Worm (Caenorhabditis elegans) whole organism, L4 larva: ENCODE data around the gene iglr-2.

Experiments used
- F37D6.2 ChIP-seq: sonication (generic microtip); optimal IDR thresholded peaks from 2 replicates; lab custom pipeline; 2016; ENCODE audit warnings: mild to moderate bottlenecking, missing genetic modification characterization, missing compliant biosample characterization
- F44E2.7 ChIP-seq: fragments of 200-800 bp; sonication (Bioruptor generic); IDR thresholded peaks from 2 replicates; pipeline ENCODE4 v2.1.2; 2022; ENCODE audit warnings: missing genetic modification characterization, missing compliant biosample characterization
- T20F7.1 ChIP-seq: fragments of 200-800 bp; sonication (Bioruptor generic); optimal IDR thresholded peaks from 2 replicates; lab custom pipeline; 2018; ENCODE audit warnings: mild to moderate bottlenecking, missing genetic modification characterization, missing compliant biosample characterization
- T26A8.4 ChIP-seq: fragments of 200-800 bp; sonication (Bioruptor generic); IDR thresholded peaks from 2 replicates; pipeline ENCODE4 v1.3.6; 2022; ENCODE audit warnings: missing genetic modification characterization, missing compliant biosample characterization
- Y48G9A.11 ChIP-seq: fragments of 200-800 bp; sonication (Bioruptor generic); IDR thresholded peaks from 2 replicates; pipeline ENCODE4 v1.3.6; 2022; ENCODE audit warnings: missing genetic modification reagents, missing genetic modification characterization, missing compliant biosample characterization
- Y5F2A.4 ChIP-seq: fragments of 200-800 bp; sonication (Bioruptor generic); optimal IDR thresholded peaks from 2 replicates; lab custom pipeline; 2018; ENCODE audit warnings: mild to moderate bottlenecking, missing genetic modification characterization, missing compliant biosample characterization
- ZK546.5 ChIP-seq, 2 experiments: sonication (generic microtip); optimal IDR thresholded peaks; 2 replicates each; lab custom pipeline; 2017; ENCODE audit warnings: missing biosample characterization in 2 of 2, missing genetic modification characterization in 2 of 2
- aha-1 ChIP-seq: fragments of 150-350 bp; peaks from one replicate; lab custom pipeline; 2014; ENCODE audit warnings: missing biosample characterization, missing genetic modification characterization
- aly-2 ChIP-seq: sonication (generic microtip); optimal IDR thresholded peaks from 2 replicates; lab custom pipeline; 2018; ENCODE audit warnings: missing biosample characterization, missing genetic modification characterization
- ama-1 ChIP-seq: fragments of 150-350 bp; optimal IDR thresholded peaks from 2 replicates; lab custom pipeline; 2014; ENCODE audit warnings: inconsistent platforms, mixed read lengths
- arid-1 ChIP-seq: fragments of 200-800 bp; sonication (Bioruptor generic); conservative IDR thresholded peaks from 2 replicates; pipeline ENCODE4 v1.3.6; 2022; ENCODE audit warnings: missing genetic modification reagents, missing genetic modification characterization, missing compliant biosample characterization
- ceh-32 ChIP-seq: sonication (generic microtip); optimal IDR thresholded peaks from 2 replicates; lab custom pipeline; 2016; ENCODE audit warnings: mild to moderate bottlenecking, missing genetic modification characterization, missing compliant biosample characterization; ENCODE audit not compliant: poor library complexity
- ceh-62 ChIP-seq: sonication (generic microtip); optimal IDR thresholded peaks from 2 replicates; lab custom pipeline; 2017; ENCODE audit warnings: missing biosample characterization, missing genetic modification characterization
- ces-1 ChIP-seq: fragments of 150-350 bp; sonication (generic microtip); optimal IDR thresholded peaks from 4 replicates; lab custom pipeline; 2014; ENCODE audit warnings: missing biosample characterization, missing genetic modification reagents, missing genetic modification characterization
- daf-16 ChIP-seq, 3 experiments: sonication (generic microtip); optimal IDR thresholded peaks; 2 replicates each; lab custom pipeline; 2016 to 2017; ENCODE audit warnings: missing genetic modification characterization in 3 of 3, missing genetic modification reagents in 3 of 3, mild to moderate bottlenecking in 2 of 3, missing compliant biosample characterization in 2 of 3, missing biosample characterization in 1 of 3, moderate library complexity in 1 of 3
- daf-8 ChIP-seq: fragments of 200-800 bp; sonication (Bioruptor generic); IDR thresholded peaks from 2 replicates; pipeline ENCODE4 v1.3.6; 2022; ENCODE audit warnings: missing genetic modification characterization, missing compliant biosample characterization
- dve-1 ChIP-seq: sonication (generic microtip); optimal IDR thresholded peaks from 2 replicates; lab custom pipeline; 2017; ENCODE audit warnings: antibody characterized with exemption, mild to moderate bottlenecking, missing genetic modification characterization, missing compliant biosample characterization; ENCODE audit not compliant: insufficient read depth
- egl-43 ChIP-seq: fragments of 200-800 bp; sonication (Bioruptor generic); IDR thresholded peaks from 2 replicates; pipeline ENCODE4 v1.3.6; 2022; ENCODE audit warnings: missing genetic modification reagents, missing genetic modification characterization, missing compliant biosample characterization
- gei-8 ChIP-seq: fragments of 200-800 bp; sonication (Bioruptor generic); optimal IDR thresholded peaks from 2 replicates; lab custom pipeline; 2018; ENCODE audit warnings: mild to moderate bottlenecking, missing genetic modification characterization, missing compliant biosample characterization
- hif-1 ChIP-seq, 2 experiments: sonication (generic microtip); optimal IDR thresholded peaks; 2 replicates each; lab custom pipeline; 2016 to 2017; ENCODE audit warnings: missing compliant biosample characterization in 2 of 2, missing genetic modification characterization in 2 of 2, missing genetic modification reagents in 2 of 2, missing genotype in 2 of 2, mild to moderate bottlenecking in 1 of 2
- hlh-11 ChIP-seq: fragments of 200-800 bp; sonication (Bioruptor generic); optimal IDR thresholded peaks from 2 replicates; lab custom pipeline; 2018; ENCODE audit warnings: mild to moderate bottlenecking, missing genetic modification characterization, missing compliant biosample characterization
- jun-1 ChIP-seq: fragments of 150-350 bp; optimal IDR thresholded peaks from 2 replicates; lab custom pipeline; 2014; ENCODE audit warnings: missing biosample characterization, missing genetic modification reagents, missing genetic modification characterization
- lin-1 ChIP-seq: fragments of 200-800 bp; sonication (Bioruptor generic); IDR thresholded peaks from 2 replicates; pipeline ENCODE4 v1.3.6; 2022; ENCODE audit warnings: missing genetic modification reagents, missing genetic modification characterization, missing compliant biosample characterization
- lin-13 ChIP-seq: fragments of 150-350 bp; optimal IDR thresholded peaks from 2 replicates; lab custom pipeline; 2014; ENCODE audit warnings: missing biosample characterization, missing genetic modification reagents, missing genetic modification characterization
- lin-38 ChIP-seq: fragments of 200-800 bp; sonication (Bioruptor generic); IDR thresholded peaks from 2 replicates; pipeline ENCODE4 v1.3.6; 2022; ENCODE audit warnings: missing genetic modification reagents, missing genetic modification characterization, missing compliant biosample characterization
- lin-39 ChIP-seq: fragments of 150-350 bp; optimal IDR thresholded peaks from 2 replicates; lab custom pipeline; 2014; ENCODE audit warnings: missing biosample characterization, missing genetic modification reagents, missing genetic modification characterization
- mdt-29 ChIP-seq: fragments of 200-800 bp; sonication (Bioruptor generic); IDR thresholded peaks from 2 replicates; pipeline ENCODE4 v1.3.6; 2022; ENCODE audit warnings: missing genetic modification reagents, missing genetic modification characterization, missing compliant biosample characterization
- mep-1 ChIP-seq: fragments of 150-350 bp; sonication (generic microtip); optimal IDR thresholded peaks from 3 replicates; lab custom pipeline; 2014; ENCODE audit warnings: missing biosample characterization, missing genetic modification characterization
- mes-2 ChIP-seq: sonication (generic microtip); optimal IDR thresholded peaks from 2 replicates; lab custom pipeline; 2016; ENCODE audit warnings: missing genotype, mild to moderate bottlenecking, missing genetic modification characterization, missing compliant biosample characterization; ENCODE audit not compliant: poor library complexity, severe bottlenecking
- nhr-10 ChIP-seq: fragments of 150-350 bp; optimal IDR thresholded peaks from 2 replicates; lab custom pipeline; 2014; ENCODE audit warnings: missing biosample characterization, missing genetic modification characterization
- nhr-48 ChIP-seq: sonication (generic microtip); optimal IDR thresholded peaks from 2 replicates; lab custom pipeline; 2016; ENCODE audit warnings: mild to moderate bottlenecking, missing genetic modification characterization, missing compliant biosample characterization
- nhr-77 ChIP-seq: fragments of 150-350 bp; optimal IDR thresholded peaks from 2 replicates; lab custom pipeline; 2014; ENCODE audit warnings: missing biosample characterization, missing genetic modification characterization
- pha-4 ChIP-seq, 2 experiments: fragments of 150-350 bp in 1 of 2; fragments of 200-800 bp in 1 of 2; sonication (Bioruptor generic) in 1 of 2; IDR thresholded peaks in 1 of 2; optimal IDR thresholded peaks in 1 of 2; 2 replicates each; pipeline versions ENCODE4 v1.3.6 to Lab custom; 2014 to 2022; ENCODE audit warnings: missing genetic modification characterization in 2 of 2, missing genetic modification reagents in 2 of 2, missing biosample characterization in 1 of 2, missing compliant biosample characterization in 1 of 2
- php-3 ChIP-seq: fragments of 200-800 bp; sonication (Bioruptor generic); IDR thresholded peaks from 2 replicates; pipeline ENCODE4 v1.3.6; 2022; ENCODE audit warnings: missing genetic modification reagents, missing genetic modification characterization, missing compliant biosample characterization
- pqm-1 ChIP-seq: sonication (generic microtip); optimal IDR thresholded peaks from 2 replicates; lab custom pipeline; 2017; ENCODE audit warnings: missing biosample characterization, missing genetic modification characterization
- snpc-1.2 ChIP-seq: fragments of 200-800 bp; sonication (Bioruptor generic); IDR thresholded peaks from 2 replicates; pipeline ENCODE4 v1.3.6; 2022; ENCODE audit warnings: missing genetic modification reagents, missing genetic modification characterization, missing compliant biosample characterization
- snpc-4 ChIP-seq: fragments of 150-350 bp; optimal IDR thresholded peaks from 2 replicates; lab custom pipeline; 2014; ENCODE audit warnings: missing biosample characterization, missing genetic modification characterization
- tag-97 ChIP-seq: fragments of 200-800 bp; sonication (Bioruptor generic); IDR thresholded peaks from 2 replicates; pipeline ENCODE4 v1.3.6; 2022; ENCODE audit warnings: missing genetic modification characterization, missing compliant biosample characterization
- unc-39 ChIP-seq: sonication (generic microtip); optimal IDR thresholded peaks from 2 replicates; lab custom pipeline; 2017; ENCODE audit warnings: missing biosample characterization, missing genetic modification characterization
- zfp-2 ChIP-seq: sonication (generic microtip); optimal IDR thresholded peaks from 2 replicates; lab custom pipeline; 2016; ENCODE audit warnings: mild to moderate bottlenecking, missing genetic modification characterization, missing compliant biosample characterization
- zfp-3 ChIP-seq: fragments of 200-800 bp; sonication (Bioruptor generic); conservative IDR thresholded peaks from 2 replicates; pipeline ENCODE4 v1.3.6; 2022; ENCODE audit warnings: missing genetic modification reagents, missing genetic modification characterization, missing compliant biosample characterization
- zip-11 ChIP-seq: fragments of 200-800 bp; sonication (Bioruptor generic); IDR thresholded peaks from 2 replicates; pipeline ENCODE4 v1.3.6; 2022; ENCODE audit warnings: missing genetic modification characterization, missing compliant biosample characterization

Gene iglr-2

ce11 chrIII:8305304-8305703, 25.8 kb downstream of the iglr-2 start:
- TF ChIP-seq aha-1 (tag; lab: Kevin White, UChicago): peak; percentile 90
- no peak for TF ChIP-seq T26A8.4 (GFP tag; lab: Robert Waterston, UW)
- TF ChIP-seq egl-43 (GFP tag; lab: Robert Waterston, UW): 0 out of 2 replicates have a peak, but pooled peaks have one; percentile 19

DNA sequence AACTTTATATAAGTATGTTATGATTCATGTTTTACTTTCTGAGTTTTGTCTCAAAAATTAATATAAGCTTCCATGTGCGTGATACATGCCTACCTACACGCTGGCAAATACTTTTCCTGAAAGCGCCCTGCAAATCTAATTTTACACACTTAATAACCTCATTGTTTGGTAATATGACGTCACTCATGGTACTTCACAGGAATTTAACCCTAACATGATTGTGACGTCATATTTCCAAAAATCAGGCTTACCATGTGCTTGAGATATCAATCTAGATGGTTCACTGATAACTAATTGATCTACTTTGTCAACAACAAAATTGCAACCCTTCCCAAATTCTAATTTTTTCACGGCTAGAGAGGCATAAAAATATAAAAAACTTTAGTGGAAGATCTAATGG, 27.7 kb downstream of the iglr-2 start:
- TF ChIP-seq ceh-62 (tag; lab: Kevin White, UChicago) (no peak), aly-2 (no peak), lin-1 (GFP tag; lab: Robert Waterston, UW) (no peak), F37D6.2 (tag; lab: Kevin White, UChicago) (no peak), lin-13 (GFP tag; lab: Kevin White, UChicago) (no peak), gei-8 (GFP tag; lab: Kevin White, UChicago) (no peak), lin-38 (GFP tag; lab: Robert Waterston, UW) (no peak), hlh-11 (no peak)
- TF ChIP-seq, all 104 proteins: peak for 0

DNA sequence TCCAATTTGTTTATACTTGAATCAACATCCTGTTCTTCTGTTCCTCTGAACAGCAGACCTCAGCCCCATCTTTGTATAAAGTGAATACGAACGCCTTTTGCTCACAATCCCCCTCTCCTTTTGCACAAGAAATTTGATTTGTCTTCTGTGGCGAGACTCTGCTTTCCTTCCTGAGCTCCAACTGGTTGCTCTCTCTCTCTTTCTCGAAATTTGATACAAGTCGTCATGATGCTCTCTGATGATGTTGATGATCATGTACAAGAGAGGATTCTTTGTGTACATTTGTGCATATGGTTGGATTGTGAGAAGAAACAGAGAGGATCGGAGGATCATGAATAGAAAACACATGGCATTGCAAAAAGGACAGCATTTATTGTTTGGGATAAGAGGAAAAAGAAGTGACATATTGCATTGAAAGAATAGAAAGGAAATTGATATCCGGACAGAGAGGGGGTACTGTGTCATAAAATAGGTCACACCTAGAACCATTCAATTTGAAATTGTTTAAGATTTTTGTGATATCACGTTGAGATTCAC, 30.2 kb downstream of the iglr-2 start:
- no peak for TF ChIP-seq arid-1 (GFP tag; lab: Robert Waterston, UW)

- TF ChIP-seq lin-38 (GFP tag; lab: Robert Waterston, UW) (no peak), zfp-3 (GFP tag; lab: Robert Waterston, UW) (no peak), hif-1 (tag; optimal IDR thresholded peaks at IDR 0.05; lab: Kevin White, UChicago) (no peak), nhr-10 (tag; lab: Kevin White, UChicago) (no peak), zip-11 (GFP tag; lab: Robert Waterston, UW) (no peak), lin-1 (GFP tag; lab: Robert Waterston, UW) (no peak), dve-1 (tag; lab: Kevin White, UChicago) (peak; percentile 50), aha-1 (tag; lab: Kevin White, UChicago) (peak; percentile 52), tag-97 (GFP tag; lab: Robert Waterston, UW) (no peak), ceh-32 (no peak), mep-1 (tag; lab: Kevin White, UChicago) (no peak), T20F7.1 (GFP tag; lab: Kevin White, UChicago) (peak; percentile 8), lin-39 (tag; lab: Kevin White, UChicago) (no peak), Y48G9A.11 (GFP tag; lab: Robert Waterston, UW) (no peak), nhr-48 (tag; lab: Kevin White, UChicago) (no peak), daf-8 (GFP tag; lab: Robert Waterston, UW) (no peak), F44E2.7 (GFP tag; lab: Robert Waterston, UW) (no peak), egl-43 (GFP tag; lab: Robert Waterston, UW) (no peak), snpc-4 (tag; lab: Kevin White, UChicago) (no peak), ces-1 (no peak), Y5F2A.4 (no peak), daf-16 (GFP tag; optimal IDR thresholded peaks at IDR 0.05; lab: Kevin White, UChicago) (no peak), daf-16 (tag; optimal IDR thresholded peaks at IDR 0.05; lab: Kevin White, UChicago) (peak; percentile 62), pqm-1 (tag; lab: Kevin White, UChicago) (peak; percentile 67), mes-2 (tag; lab: Kevin White, UChicago) (no peak), zfp-2 (tag; lab: Kevin White, UChicago) (no peak), mdt-29 (no peak), aly-2 (no peak), php-3 (GFP tag; lab: Robert Waterston, UW) (0 out of 2 replicates have a peak, but pooled peaks have one; percentile 43), ZK546.5 (tag; optimal IDR thresholded peaks at IDR 0.05; lab: Kevin White, UChicago) (no peak), unc-39 (tag; lab: Kevin White, UChicago) (no peak), pha-4 (GFP tag; IDR thresholded peaks at IDR 0.05; lab: Robert Waterston, UW) (no peak), pha-4 (tag; optimal IDR thresholded peaks at IDR 0.05; lab: Kevin White, UChicago) (no peak), jun-1 (tag; lab: Kevin White, UChicago) (no peak), ama-1 (lab: Kevin White, UChicago) (no peak), gei-8 (GFP tag; lab: Kevin White, UChicago) (no peak), snpc-1.2 (no peak), nhr-77 (tag; lab: Kevin White, UChicago) (peak; percentile 14)
These were observed 31.4 kb downstream of the iglr-2 start for ce11 chrIII:8299734-8300133.
